Worm (Caenorhabditis elegans) whole organism, late embryonic: Measurements from ENCODE around the gene fbxc-25.

Experiments used
- ets-4 ChIP-seq: sonication (generic microtip); optimal IDR thresholded peaks from 2 replicates; lab custom pipeline; 2016; ENCODE audit warnings: missing genetic modification characterization, missing compliant biosample characterization
- mec-3 ChIP-seq: sonication (generic microtip); optimal IDR thresholded peaks from 2 replicates; lab custom pipeline; 2016; ENCODE audit warnings: borderline replicate concordance, missing genetic modification characterization, missing compliant biosample characterization
- odd-2 ChIP-seq: sonication (generic microtip); optimal IDR thresholded peaks from 2 replicates; lab custom pipeline; 2017; ENCODE audit warnings: antibody characterized with exemption, mild to moderate bottlenecking, missing genetic modification characterization, missing compliant biosample characterization
- pha-4 ChIP-seq: fragments of 150-350 bp; optimal IDR thresholded peaks from 2 replicates; lab custom pipeline; 2018; ENCODE audit warnings: missing biosample characterization, missing genetic modification reagents, missing genetic modification characterization
- sox-4 ChIP-seq: sonication (generic microtip); optimal IDR thresholded peaks from 2 replicates; lab custom pipeline; 2017; ENCODE audit warnings: mild to moderate bottlenecking, missing genetic modification characterization, inconsistent platforms, missing compliant biosample characterization

DNA sequence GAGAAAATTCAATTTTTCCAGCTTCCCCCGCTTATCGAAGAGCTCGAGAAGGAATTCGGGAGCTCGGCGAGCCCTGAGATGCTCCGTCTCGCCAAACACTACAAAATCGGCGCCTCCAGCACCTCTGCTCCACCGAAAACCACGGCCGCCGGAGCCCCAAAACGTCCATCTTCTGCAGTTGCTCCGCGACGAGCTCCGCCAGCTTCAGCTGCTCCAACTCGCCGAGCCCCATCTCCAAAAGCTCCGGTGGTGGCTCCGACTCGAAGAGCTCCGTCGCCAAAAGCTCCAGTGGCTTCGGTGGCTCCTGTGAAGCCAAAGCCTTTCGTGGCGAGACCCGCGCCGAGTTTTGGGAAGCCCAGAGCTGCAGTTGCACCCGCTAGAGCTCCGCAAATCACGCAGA lies 44.4 kb downstream of the fbxc-25 start:
- TF ChIP-seq odd-2 (tag; lab: Kevin White, UChicago) (no peak), ets-4 (tag; lab: Kevin White, UChicago) (no peak), mec-3 (tag; lab: Kevin White, UChicago) (no peak), sox-4 (tag; lab: Kevin White, UChicago) (no peak), pha-4 (tag; lab: Kevin White, UChicago) (no peak)
